Fruit fly (Drosophila melanogaster) whole organism: Measurements from ENCODE around the gene Rcd4.

Source experiments
- CG8478 ChIP-seq: fragments of >200 bp; optimal IDR thresholded peaks from 2 replicates; lab custom pipeline; 2018; ENCODE audit warnings: inconsistent platforms
- EcR ChIP-seq, 2 experiments: fragments of >200 bp; optimal IDR thresholded peaks; 2 replicates each; lab custom pipeline; 2017; ENCODE audit warnings: missing biosample characterization in 2 of 2, missing genetic modification characterization in 2 of 2, missing genetic modification reagents in 2 of 2
- usp ChIP-seq: fragments of >200 bp; optimal IDR thresholded peaks from 2 replicates; lab custom pipeline; 2017; ENCODE audit warnings: missing biosample characterization, missing genetic modification characterization, mixed read lengths

dm6 chr2L:8350560-8351171, 32.0 kb upstream of the Rcd4 start:
- TF ChIP-seq usp (GFP tag; lab: Kevin White, UChicago) (no peak), EcR (GFP tag; optimal IDR thresholded peaks at IDR 0.05; lab: Kevin White, UChicago) (no peak), CG8478 (lab: Kevin White, UChicago) (no peak)
